Fruit fly (Drosophila melanogaster): ENCODE results near the gene Zip89B.

DNA sequence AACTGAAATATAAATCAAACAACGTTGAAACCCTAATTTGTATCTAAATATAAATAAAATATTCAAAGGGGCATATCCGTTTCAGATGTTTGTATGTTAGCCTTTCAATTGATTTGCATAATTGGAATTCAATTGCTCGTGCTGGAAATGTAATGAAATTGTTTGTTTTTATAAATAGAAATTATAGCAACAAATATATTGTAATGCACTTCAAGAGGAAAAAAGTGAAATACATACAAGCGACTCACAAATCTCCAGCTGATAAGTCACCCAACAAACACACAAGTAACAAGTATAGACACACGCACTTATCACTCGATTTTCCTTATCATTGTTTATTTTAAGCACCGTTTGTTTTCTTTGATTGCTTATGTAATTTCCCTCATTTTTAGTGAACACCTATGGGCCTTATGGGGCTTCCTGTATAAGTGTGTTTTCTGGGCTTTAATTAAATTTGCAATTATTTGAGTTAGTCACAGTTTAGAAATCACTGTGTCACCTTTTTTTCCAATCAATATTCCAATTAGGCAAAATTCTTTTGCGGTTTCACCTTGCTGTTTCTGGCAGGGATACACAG is 19.9 kb upstream of the Zip89B start:
- TF ChIP-seq CG5204 (GFP tag; optimal IDR thresholded peaks at IDR 0.05) (no peak), kay (GFP tag; ENCODE audit: borderline replicate concordance) (peak; percentile 95), Crg-1 (GFP tag; optimal IDR thresholded peaks at IDR 0.05) (no peak), CG12768 (GFP tag; optimal IDR thresholded peaks at IDR 0.05) (no peak), CG1620 (GFP tag; optimal IDR thresholded peaks at IDR 0.05) (no peak), tj (GFP tag; optimal IDR thresholded peaks at IDR 0.05) (no peak), CG14711 (tag; optimal IDR thresholded peaks at IDR 0.05) (no peak), CG7045 (GFP tag; optimal IDR thresholded peaks at IDR 0.05) (no peak)
